Worm (Caenorhabditis elegans): ENCODE measurements around the gene cyp-37A1.
A peak's percentile ranks its signal among the peaks of the same experiment; 100 is the strongest.

cyp-37A1 gene

DNA sequence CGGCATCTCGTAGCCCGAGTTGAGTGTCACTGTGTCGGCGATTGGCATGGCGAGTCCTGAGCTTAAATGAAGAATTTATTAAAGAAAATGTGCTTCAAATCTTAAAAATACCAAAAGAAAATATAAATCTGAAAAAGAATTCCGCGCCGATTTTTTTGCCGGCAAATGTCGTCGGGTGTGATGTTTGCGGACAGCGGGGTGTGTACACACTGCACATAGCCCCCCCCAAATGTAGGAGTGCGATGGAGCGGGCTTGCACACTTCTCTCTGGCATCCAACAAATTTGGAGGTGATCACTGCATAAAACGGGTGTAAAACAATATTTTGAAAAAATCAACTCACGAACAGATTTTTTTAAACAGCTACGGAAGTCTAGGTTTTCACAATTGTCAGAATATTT, 40.6 kb downstream of the cyp-37A1 start, which contains the start of gene Y39G8B.2 (continued):
- TF ChIP-seq unc-62 (GFP tag; optimal IDR thresholded peaks at IDR 0.05) (no peak), swsn-7 (tag; optimal IDR thresholded peaks at IDR 0.05) (peak; percentile 75), tbx-2 (tag; optimal IDR thresholded peaks at IDR 0.05) (peak; percentile 77), elt-2 (tag; optimal IDR thresholded peaks at IDR 0.05) (peak; percentile 37), alr-1 (tag; optimal IDR thresholded peaks at IDR 0.05; ENCODE audit: borderline replicate concordance) (no peak), nhr-28 (tag; optimal IDR thresholded peaks at IDR 0.05) (no peak), hpl-2 (GFP tag; optimal IDR thresholded peaks at IDR 0.05) (no peak), mab-9 (GFP tag; IDR thresholded peaks at IDR 0.05) (peak; percentile 61; the same call in 1 of the 2 replicates), dsc-1 (tag; optimal IDR thresholded peaks at IDR 0.05) (peak; percentile 67), aly-2 (tag; optimal IDR thresholded peaks at IDR 0.05) (peak; percentile 25), unc-130 (tag; optimal IDR thresholded peaks at IDR 0.05) (peak; percentile 71), lin-35 (GFP tag; optimal IDR thresholded peaks at IDR 0.05) (peak; percentile 90 to 92), vab-15 (tag; optimal IDR thresholded peaks at IDR 0.05) (no peak), lsy-2 (tag; optimal IDR thresholded peaks at IDR 0.05) (peak; percentile 90 to 92), ceh-90 (tag; optimal IDR thresholded peaks at IDR 0.05) (no peak), nhr-71 (tag; optimal IDR thresholded peaks at IDR 0.05) (peak; percentile 88), fkh-8 (tag; optimal IDR thresholded peaks at IDR 0.05) (peak; percentile 82), C16A3.4 (tag; optimal IDR thresholded peaks at IDR 0.05) (peak; percentile 89), C04F5.9 (tag; optimal IDR thresholded peaks at IDR 0.05) (peak; percentile 45), snu-23 (GFP tag; optimal IDR thresholded peaks at IDR 0.05) (peak; percentile 86), egl-13 (tag; optimal IDR thresholded peaks at IDR 0.05) (peak; percentile 58), nhr-19 (GFP tag; conservative IDR thresholded peaks at IDR 0.05) (peak; percentile 83), egl-27 (tag; optimal IDR thresholded peaks at IDR 0.05) (no peak), nhr-11 (tag; optimal IDR thresholded peaks at IDR 0.05) (no peak), ces-1 (GFP tag; optimal IDR thresholded peaks at IDR 0.05) (no peak), fkh-10 (GFP tag; optimal IDR thresholded peaks at IDR 0.05) (peak; percentile 65), unc-98 (GFP tag; IDR thresholded peaks at IDR 0.05) (peak; percentile 23; the same call in 1 of the 2 replicates), nhr-85 (tag) (peak; percentile 83), fkh-4 (tag; optimal IDR thresholded peaks at IDR 0.05; ENCODE audit: borderline replicate concordance) (no peak), nhr-84 (tag; optimal IDR thresholded peaks at IDR 0.05) (no peak), isw-1 (GFP tag; IDR thresholded peaks at IDR 0.05) (peak; percentile 80), lin-14 (GFP tag; optimal IDR thresholded peaks at IDR 0.05) (peak; percentile 88), blmp-1 (tag; optimal IDR thresholded peaks at IDR 0.05) (peak; percentile 59), unc-86 (tag; optimal IDR thresholded peaks at IDR 0.05) (peak; percentile 77), pag-3 (tag; optimal IDR thresholded peaks at IDR 0.05; ENCODE audit: borderline replicate concordance, insufficient read depth) (peak; percentile 38), ets-5 (GFP tag; IDR thresholded peaks at IDR 0.05) (no peak), nhr-12 (tag; optimal IDR thresholded peaks at IDR 0.05) (no peak), elt-3 (tag; optimal IDR thresholded peaks at IDR 0.05) (peak in 2 of 6 experiments; percentile 49 to 54), sox-4 (tag; optimal IDR thresholded peaks at IDR 0.05) (no peak), ama-1 (optimal IDR thresholded peaks at IDR 0.05) (no peak), lin-15B (tag; optimal IDR thresholded peaks at IDR 0.05) (peak; percentile 96), lin-13 (GFP tag; optimal IDR thresholded peaks at IDR 0.05) (peak; percentile 87), nhr-20 (tag; optimal IDR thresholded peaks at IDR 0.05) (peak; percentile 86)

DNA sequence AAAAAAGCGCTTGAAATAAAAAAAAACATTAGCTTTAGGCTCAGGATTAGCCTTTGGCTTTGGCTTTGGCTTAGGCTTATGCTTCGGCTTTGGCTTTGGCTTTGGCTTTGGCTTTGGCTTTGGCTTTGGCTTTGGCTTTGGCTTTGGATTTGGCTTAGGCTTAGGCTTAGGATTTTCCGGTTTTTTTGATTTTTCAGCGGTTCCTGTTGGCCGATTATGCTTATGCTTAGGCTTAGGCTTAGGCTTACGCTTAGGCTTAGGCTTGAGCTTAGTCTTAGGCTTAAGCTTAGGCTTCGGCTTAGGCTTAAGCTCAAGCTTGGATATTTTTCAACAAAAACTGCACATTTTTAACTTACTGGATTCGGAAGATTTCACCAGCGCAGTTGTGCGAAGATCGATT, 42.6 kb downstream of the cyp-37A1 start:
- TF ChIP-seq nhr-85 (tag) (no peak), egl-27 (tag; optimal IDR thresholded peaks at IDR 0.05) (no peak), ceh-82 (tag; optimal IDR thresholded peaks at IDR 0.05) (no peak), nhr-19 (GFP tag; conservative IDR thresholded peaks at IDR 0.05) (no peak), mef-2 (tag; optimal IDR thresholded peaks at IDR 0.05) (no peak), nhr-11 (tag; optimal IDR thresholded peaks at IDR 0.05) (no peak), ceh-8 (GFP tag; optimal IDR thresholded peaks at IDR 0.05) (no peak), ces-1 (GFP tag; optimal IDR thresholded peaks at IDR 0.05) (no peak), isw-1 (GFP tag; IDR thresholded peaks at IDR 0.05) (no peak), efl-1 (optimal IDR thresholded peaks at IDR 0.05) (no peak), efl-1 (GFP tag; optimal IDR thresholded peaks at IDR 0.05 in 1 of 2) (no peak), snu-23 (GFP tag; optimal IDR thresholded peaks at IDR 0.05) (no peak), nhr-90 (tag; optimal IDR thresholded peaks at IDR 0.05; ENCODE audit: poor library complexity) (no peak), alr-1 (tag; optimal IDR thresholded peaks at IDR 0.05; ENCODE audit: borderline replicate concordance) (no peak), pag-3 (tag; optimal IDR thresholded peaks at IDR 0.05; ENCODE audit: borderline replicate concordance, insufficient read depth) (no peak)

Measured in whole organism, L1 larva.